Worm (Caenorhabditis elegans): Measurements from ENCODE around the gene nmur-1.

Gene nmur-1

ce11 chrX:8961120-8961834 lies 19.5 kb upstream of the nmur-1 start, which contains the start of gene aexr-3:
Gene aexr-3, minus strand, starts transcription at chrX:8961170.
- TF ChIP-seq W03F9.2 (tag; optimal IDR thresholded peaks at IDR 0.05) (no peak), him-1 (tag; optimal IDR thresholded peaks at IDR 0.05) (no peak), dao-5 (tag; optimal IDR thresholded peaks at IDR 0.05) (no peak)

- no peak for TF ChIP-seq him-1 (tag; optimal IDR thresholded peaks at IDR 0.05)
- no peak for TF ChIP-seq W03F9.2 (tag; optimal IDR thresholded peaks at IDR 0.05)
- TF ChIP-seq dao-5 (tag; optimal IDR thresholded peaks at IDR 0.05): no peak
Observed at ce11 chrX:8963469-8963868, 17.3 kb upstream of the nmur-1 start.

- TF ChIP-seq dao-5 (tag; optimal IDR thresholded peaks at IDR 0.05) (no peak), W03F9.2 (tag; optimal IDR thresholded peaks at IDR 0.05) (no peak), him-1 (tag; optimal IDR thresholded peaks at IDR 0.05) (no peak)
Observed at ce11 chrX:8969111-8970048, 11.4 kb upstream of the nmur-1 start.

- no peak for TF ChIP-seq dao-5 (tag; optimal IDR thresholded peaks at IDR 0.05)
- TF ChIP-seq W03F9.2 (tag; optimal IDR thresholded peaks at IDR 0.05): peak; percentile 48
- peak; percentile 19 for TF ChIP-seq him-1 (tag; optimal IDR thresholded peaks at IDR 0.05)
Observed at ce11 chrX:8971461-8971860, 9.3 kb upstream of the nmur-1 start.

- TF ChIP-seq him-1 (tag; optimal IDR thresholded peaks at IDR 0.05): no peak
- no peak for TF ChIP-seq dao-5 (tag; optimal IDR thresholded peaks at IDR 0.05)
- TF ChIP-seq W03F9.2 (tag; optimal IDR thresholded peaks at IDR 0.05): no peak
Observed at ce11 chrX:8986452-8986851, 5.7 kb downstream of the nmur-1 start.

- TF ChIP-seq him-1 (tag; optimal IDR thresholded peaks at IDR 0.05) (no peak), W03F9.2 (tag; optimal IDR thresholded peaks at IDR 0.05) (no peak), dao-5 (tag; optimal IDR thresholded peaks at IDR 0.05) (no peak)
Observed at ce11 chrX:8987828-8988227, 7.1 kb downstream of the nmur-1 start, which contains the start of gene twk-18. Gene twk-18, plus strand, starts transcription at chrX:8988128.

- TF ChIP-seq W03F9.2 (tag; optimal IDR thresholded peaks at IDR 0.05) (no peak), dao-5 (tag; optimal IDR thresholded peaks at IDR 0.05) (no peak), him-1 (tag; optimal IDR thresholded peaks at IDR 0.05) (no peak)
Observed at ce11 chrX:8991856-8992456, 11.2 kb downstream of the nmur-1 start, which contains the start of gene C24A3.4. Gene C24A3.4, plus strand, starts transcription at chrX:8992406.

ce11 chrX:8995527-8995946 lies 14.8 kb downstream of the nmur-1 start:
- TF ChIP-seq him-1 (tag; optimal IDR thresholded peaks at IDR 0.05): peak; percentile 50
- no peak for TF ChIP-seq W03F9.2 (tag; optimal IDR thresholded peaks at IDR 0.05)

- TF ChIP-seq dao-5 (tag; optimal IDR thresholded peaks at IDR 0.05) (no peak), him-1 (tag; optimal IDR thresholded peaks at IDR 0.05) (no peak), W03F9.2 (tag; optimal IDR thresholded peaks at IDR 0.05) (no peak)
Observed at ce11 chrX:8996496-8997116, 15.8 kb downstream of the nmur-1 start.

ce11 chrX:8997450-8998075 lies 16.8 kb downstream of the nmur-1 start, which contains the start of gene C24A3.2:
Gene C24A3.2, plus strand, starts transcription at chrX:8997500.
- TF ChIP-seq W03F9.2 (tag; optimal IDR thresholded peaks at IDR 0.05): no peak
- TF ChIP-seq dao-5 (tag; optimal IDR thresholded peaks at IDR 0.05): no peak
- TF ChIP-seq him-1 (tag; optimal IDR thresholded peaks at IDR 0.05): no peak

- TF ChIP-seq W03F9.2 (tag; optimal IDR thresholded peaks at IDR 0.05) (no peak), dao-5 (tag; optimal IDR thresholded peaks at IDR 0.05) (no peak)
Observed at ce11 chrX:8998809-8999208, 18.0 kb downstream of the nmur-1 start, which contains the start of gene C24A3.1. Gene C24A3.1, plus strand, starts transcription at chrX:8999071.

ce11 chrX:9010418-9010817 lies 29.6 kb downstream of the nmur-1 start, which contains the start of gene C24A3.9:
Gene C24A3.9, minus strand, starts transcription at chrX:9010518.
- TF ChIP-seq him-1 (tag; optimal IDR thresholded peaks at IDR 0.05) (no peak), W03F9.2 (tag; optimal IDR thresholded peaks at IDR 0.05) (no peak)

- TF ChIP-seq W03F9.2 (tag; optimal IDR thresholded peaks at IDR 0.05): no peak
- no peak for TF ChIP-seq dao-5 (tag; optimal IDR thresholded peaks at IDR 0.05)
- no peak for TF ChIP-seq him-1 (tag; optimal IDR thresholded peaks at IDR 0.05)
Observed at ce11 chrX:9011471-9011870, 30.7 kb downstream of the nmur-1 start.

All from whole organism, L4/young adult.